Worm (Caenorhabditis elegans) whole organism, L2 larva: ENCODE data around the gene T27E7.4.
A peak's percentile ranks its signal among the peaks of the same experiment; 100 is the strongest.

Experiments
- F13H6.1 ChIP-seq: sonication (generic microtip); optimal IDR thresholded peaks from 2 replicates; lab custom pipeline; 2016; ENCODE audit warnings: missing genetic modification characterization, missing compliant biosample characterization
- Y55F3AM.14 ChIP-seq: fragments of 200-800 bp; sonication (Bioruptor generic); optimal IDR thresholded peaks from 2 replicates; lab custom pipeline; 2018; ENCODE audit warnings: mild to moderate bottlenecking, missing genetic modification characterization, missing compliant biosample characterization
- aly-2 ChIP-seq: fragments of 150-350 bp; optimal IDR thresholded peaks from 2 replicates; lab custom pipeline; 2014; ENCODE audit warnings: missing biosample characterization, missing genetic modification characterization
- blmp-1 ChIP-seq: sonication (generic microtip); optimal IDR thresholded peaks from 2 replicates; lab custom pipeline; 2017; ENCODE audit warnings: missing genetic modification characterization, mild to moderate bottlenecking, missing compliant biosample characterization, antibody characterized with exemption, moderate library complexity; ENCODE audit not compliant: insufficient read depth
- ceh-16 ChIP-seq: fragments of 150-350 bp; optimal IDR thresholded peaks from 2 replicates; lab custom pipeline; 2014; ENCODE audit warnings: missing biosample characterization, missing genetic modification characterization
- ceh-82 ChIP-seq: fragments of 150-350 bp; optimal IDR thresholded peaks from 2 replicates; lab custom pipeline; 2014; ENCODE audit warnings: missing biosample characterization, missing genetic modification characterization
- crh-2 ChIP-seq: sonication (generic microtip); optimal IDR thresholded peaks from 2 replicates; lab custom pipeline; 2017; ENCODE audit warnings: missing biosample characterization, missing genetic modification characterization
- dmd-4 ChIP-seq: sonication (generic microtip); optimal IDR thresholded peaks from 2 replicates; lab custom pipeline; 2017; ENCODE audit warnings: missing biosample characterization, missing genetic modification characterization
- egl-27 ChIP-seq: sonication (generic microtip); optimal IDR thresholded peaks from 3 replicates; lab custom pipeline; 2017; ENCODE audit warnings: missing biosample characterization, missing genetic modification reagents, missing genetic modification characterization
- elt-3 ChIP-seq: sonication (generic microtip); optimal IDR thresholded peaks from 2 replicates; lab custom pipeline; 2017; ENCODE audit warnings: missing biosample characterization, missing genetic modification characterization
- fos-1 ChIP-seq: fragments of 150-350 bp; optimal IDR thresholded peaks from 2 replicates; lab custom pipeline; 2014; ENCODE audit warnings: missing biosample characterization, missing genetic modification characterization
- gmeb-1 ChIP-seq: fragments of 150-350 bp; optimal IDR thresholded peaks from 2 replicates; lab custom pipeline; 2014; ENCODE audit warnings: missing biosample characterization, missing genetic modification characterization
- lin-13 ChIP-seq: fragments of 150-350 bp; optimal IDR thresholded peaks from 2 replicates; lab custom pipeline; 2014; ENCODE audit warnings: missing biosample characterization, missing genetic modification reagents, missing genetic modification characterization
- lin-39 ChIP-seq: fragments of 150-350 bp; optimal IDR thresholded peaks from 2 replicates; lab custom pipeline; 2014; ENCODE audit warnings: missing biosample characterization, missing genetic modification reagents, missing genetic modification characterization
- lsy-2 ChIP-seq, 2 experiments: fragments of 150-350 bp in 1 of 2; sonication (generic microtip) in 1 of 2; optimal IDR thresholded peaks; 2 replicates each; lab custom pipeline; 2014 to 2017; ENCODE audit warnings: missing biosample characterization in 2 of 2, missing genetic modification characterization in 2 of 2
- mab-5 ChIP-seq: fragments of 150-350 bp; optimal IDR thresholded peaks from 2 replicates; lab custom pipeline; 2014; ENCODE audit warnings: missing biosample characterization, missing genetic modification characterization
- mbf-1 ChIP-seq: sonication (generic microtip); optimal IDR thresholded peaks from 2 replicates; lab custom pipeline; 2017; ENCODE audit warnings: missing biosample characterization, missing genetic modification characterization
- mdl-1 ChIP-seq, 2 experiments: fragments of 150-350 bp in 1 of 2; sonication (generic microtip) in 1 of 2; optimal IDR thresholded peaks; 2 replicates each; lab custom pipeline; 2017; ENCODE audit warnings: missing biosample characterization in 2 of 2, missing genetic modification characterization in 2 of 2
- nhr-10 ChIP-seq: sonication (generic microtip); optimal IDR thresholded peaks from 2 replicates; lab custom pipeline; 2017; ENCODE audit warnings: missing biosample characterization, missing genetic modification characterization
- nhr-11 ChIP-seq: fragments of 150-350 bp; optimal IDR thresholded peaks from 2 replicates; lab custom pipeline; 2014; ENCODE audit warnings: missing biosample characterization, missing genetic modification characterization
- nhr-12 ChIP-seq: fragments of 150-350 bp; optimal IDR thresholded peaks from 2 replicates; lab custom pipeline; 2014; ENCODE audit warnings: missing biosample characterization, missing genetic modification characterization
- nhr-129 ChIP-seq: fragments of 150-350 bp; optimal IDR thresholded peaks from 2 replicates; lab custom pipeline; 2014; ENCODE audit warnings: missing biosample characterization, missing genetic modification characterization
- nhr-23 ChIP-seq: fragments of 150-350 bp; optimal IDR thresholded peaks from 2 replicates; lab custom pipeline; 2014; ENCODE audit warnings: missing biosample characterization, missing genetic modification reagents, missing genetic modification characterization
- nhr-237 ChIP-seq: fragments of 150-350 bp; optimal IDR thresholded peaks from 2 replicates; lab custom pipeline; 2014; ENCODE audit warnings: missing biosample characterization, missing genetic modification characterization
- nhr-25 ChIP-seq: fragments of 150-350 bp; sonication (generic microtip); optimal IDR thresholded peaks from 3 replicates; lab custom pipeline; 2014; ENCODE audit warnings: missing biosample characterization, missing genetic modification characterization
- nhr-6 ChIP-seq: fragments of 150-350 bp; optimal IDR thresholded peaks from 2 replicates; lab custom pipeline; 2014; ENCODE audit warnings: missing biosample characterization, missing genetic modification characterization
- sem-4 ChIP-seq: fragments of 150-350 bp; optimal IDR thresholded peaks from 2 replicates; lab custom pipeline; 2014; ENCODE audit warnings: missing biosample characterization, missing genetic modification reagents, missing genetic modification characterization
- skn-1 ChIP-seq: sonication (generic microtip); optimal IDR thresholded peaks from 2 replicates; lab custom pipeline; 2017; ENCODE audit warnings: missing biosample characterization, missing genetic modification characterization
- snpc-4 ChIP-seq: fragments of 150-350 bp; optimal IDR thresholded peaks from 2 replicates; lab custom pipeline; 2014; ENCODE audit warnings: missing biosample characterization, missing genetic modification characterization
- unc-39 ChIP-seq: fragments of 150-350 bp; optimal IDR thresholded peaks from 2 replicates; lab custom pipeline; 2014; ENCODE audit warnings: missing biosample characterization, missing genetic modification characterization
- unc-55 ChIP-seq: fragments of 150-350 bp; sonication (generic microtip); optimal IDR thresholded peaks from 3 replicates; lab custom pipeline; 2014; ENCODE audit warnings: missing biosample characterization, missing genetic modification reagents, missing genetic modification characterization
- unc-62 ChIP-seq: fragments of 150-350 bp; optimal IDR thresholded peaks from 2 replicates; lab custom pipeline; 2014; ENCODE audit warnings: missing biosample characterization, missing genetic modification reagents, missing genetic modification characterization
- zag-1 ChIP-seq: fragments of 150-350 bp; optimal IDR thresholded peaks from 2 replicates; lab custom pipeline; 2014; ENCODE audit warnings: missing biosample characterization, missing genetic modification characterization
- ztf-1 ChIP-seq: fragments of 200-800 bp; sonication (Bioruptor generic); conservative IDR thresholded peaks from 2 replicates; pipeline ENCODE4 v1.3.6; 2022; ENCODE audit warnings: missing genetic modification characterization, missing compliant biosample characterization
- ztf-11 ChIP-seq: sonication (generic microtip); optimal IDR thresholded peaks from 2 replicates; lab custom pipeline; 2017; ENCODE audit warnings: missing biosample characterization, missing genetic modification characterization
- ztf-4 ChIP-seq: fragments of 150-350 bp; optimal IDR thresholded peaks from 2 replicates; lab custom pipeline; 2014; ENCODE audit warnings: missing biosample characterization, missing genetic modification characterization

T27E7.4 gene

ce11 chrIV:14562649-14563268 lies 27.9 kb upstream of the T27E7.4 start:
- peak; percentile 19 for TF ChIP-seq fos-1 (tag; lab: Kevin White, UChicago)
- no peak for TF ChIP-seq aly-2
- TF ChIP-seq egl-27: no peak
- no peak for TF ChIP-seq nhr-11
- no peak for TF ChIP-seq ceh-16 (tag; lab: Kevin White, UChicago)
- no peak for TF ChIP-seq lsy-2 (tag; optimal IDR thresholded peaks at IDR 0.05; lab: Kevin White, UChicago)
- TF ChIP-seq F13H6.1: peak; percentile 9
- TF ChIP-seq crh-2 (tag; lab: Kevin White, UChicago): no peak
- no peak for TF ChIP-seq ceh-82 (tag; lab: Kevin White, UChicago)
- TF ChIP-seq zag-1 (tag; lab: Kevin White, UChicago): no peak
- peak; percentile 25 for TF ChIP-seq snpc-4
- no peak for TF ChIP-seq gmeb-1
- TF ChIP-seq nhr-129 (tag; lab: Kevin White, UChicago): peak; percentile 50
- no peak for TF ChIP-seq nhr-12 (tag; lab: Kevin White, UChicago)
- TF ChIP-seq lin-13: no peak

- TF ChIP-seq crh-2 (tag; lab: Kevin White, UChicago) (peak; percentile 13), ztf-1 (GFP tag; lab: Robert Waterston, UW) (no peak), nhr-237 (tag; lab: Kevin White, UChicago) (no peak), snpc-4 (peak; percentile 2), nhr-11 (no peak)
Measured at ce11 chrIV:14561677-14562076, 26.8 kb upstream of the T27E7.4 start.

DNA sequence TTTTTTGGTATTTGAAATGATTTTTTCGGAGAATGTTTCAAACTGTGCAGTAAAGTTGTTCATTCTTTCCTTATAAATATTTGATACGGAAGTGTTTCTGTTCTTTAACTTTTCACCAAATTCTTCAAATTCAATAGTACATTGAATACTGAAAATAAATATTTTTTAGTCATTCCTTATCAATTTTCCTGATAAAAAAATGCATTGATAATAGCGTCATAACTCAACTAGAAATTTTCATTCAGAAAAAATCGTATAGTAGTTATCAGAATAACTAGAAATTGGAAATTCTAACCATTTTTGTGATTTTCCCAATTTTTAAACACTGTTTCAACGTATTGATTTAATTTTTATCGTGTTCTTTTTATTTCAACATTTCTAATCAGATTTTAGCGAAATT lies 24.4 kb upstream of the T27E7.4 start:
- TF ChIP-seq mab-5 (tag; lab: Kevin White, UChicago) (no peak), fos-1 (tag; lab: Kevin White, UChicago) (peak; percentile 51), unc-62 (no peak)

DNA sequence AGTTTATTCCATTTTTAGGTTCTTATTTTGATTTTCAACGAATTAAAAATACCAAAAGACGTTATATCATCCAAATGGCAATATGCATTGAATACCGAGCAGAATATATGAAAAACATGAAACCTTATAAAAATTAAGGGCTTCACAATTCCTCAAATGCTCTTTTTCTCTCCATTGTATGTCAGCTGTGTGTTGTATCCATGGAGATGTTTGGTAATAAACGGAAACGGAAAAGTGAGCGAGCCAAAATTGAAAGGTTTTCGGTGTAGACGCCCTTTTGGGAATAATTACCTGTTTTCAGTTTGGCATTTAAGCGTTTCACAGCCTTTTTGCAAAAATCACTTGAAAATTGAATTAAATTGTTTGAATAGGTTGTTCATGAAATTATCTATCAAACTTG lies 22.8 kb upstream of the T27E7.4 start:
- TF ChIP-seq nhr-6 (tag; lab: Kevin White, UChicago) (no peak), nhr-10 (tag; lab: Kevin White, UChicago) (no peak), crh-2 (tag; lab: Kevin White, UChicago) (no peak), nhr-12 (tag; lab: Kevin White, UChicago) (no peak), fos-1 (tag; lab: Kevin White, UChicago) (no peak), blmp-1 (tag; lab: Kevin White, UChicago) (no peak), nhr-23 (no peak), lin-13 (no peak), elt-3 (tag; lab: Kevin White, UChicago) (no peak)

DNA sequence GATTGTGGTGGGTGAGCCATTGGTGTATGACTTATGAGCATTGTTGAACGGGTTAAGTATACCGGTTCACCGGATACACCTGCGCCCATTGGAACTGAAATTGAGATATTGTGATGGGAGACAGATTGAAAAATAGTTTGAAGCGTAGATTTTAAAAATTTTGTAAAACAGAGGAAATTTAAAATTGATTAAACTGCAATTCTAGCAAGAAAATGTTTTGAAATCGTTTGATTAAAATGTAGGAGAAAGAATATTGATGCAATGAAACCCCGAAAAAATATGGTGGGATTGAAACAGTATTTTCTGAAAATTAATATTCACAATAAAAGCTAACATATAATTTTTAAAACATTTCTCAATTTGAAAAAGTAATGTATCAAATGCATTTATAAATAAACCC lies 19.9 kb upstream of the T27E7.4 start, which contains the start of gene Y57G11B.6:
TSS of gene Y57G11B.6 (minus strand) at position 101 of the 400 bp plus-strand sequence.
- TF ChIP-seq ztf-11 (no peak), nhr-12 (tag; lab: Kevin White, UChicago) (no peak), snpc-4 (no peak), egl-27 (no peak), mbf-1 (tag; lab: Kevin White, UChicago) (no peak), unc-55 (GFP tag; lab: Kevin White, UChicago) (no peak), zag-1 (tag; lab: Kevin White, UChicago) (no peak), mdl-1 (tag; optimal IDR thresholded peaks at IDR 0.05; lab: Kevin White, UChicago) (no peak), nhr-25 (tag; lab: Kevin White, UChicago) (no peak), Y55F3AM.14 (GFP tag; lab: Kevin White, UChicago) (no peak), aly-2 (no peak), ceh-82 (tag; lab: Kevin White, UChicago) (no peak), dmd-4 (tag; lab: Kevin White, UChicago) (no peak), skn-1 (no peak), lin-39 (tag; lab: Kevin White, UChicago) (no peak), sem-4 (tag; lab: Kevin White, UChicago) (no peak), ztf-4 (no peak), ceh-16 (tag; lab: Kevin White, UChicago) (no peak), unc-39 (tag; lab: Kevin White, UChicago) (no peak), nhr-23 (no peak)
